Fruit fly (Drosophila melanogaster): Measurements from ENCODE around the gene CG13081.

DNA sequence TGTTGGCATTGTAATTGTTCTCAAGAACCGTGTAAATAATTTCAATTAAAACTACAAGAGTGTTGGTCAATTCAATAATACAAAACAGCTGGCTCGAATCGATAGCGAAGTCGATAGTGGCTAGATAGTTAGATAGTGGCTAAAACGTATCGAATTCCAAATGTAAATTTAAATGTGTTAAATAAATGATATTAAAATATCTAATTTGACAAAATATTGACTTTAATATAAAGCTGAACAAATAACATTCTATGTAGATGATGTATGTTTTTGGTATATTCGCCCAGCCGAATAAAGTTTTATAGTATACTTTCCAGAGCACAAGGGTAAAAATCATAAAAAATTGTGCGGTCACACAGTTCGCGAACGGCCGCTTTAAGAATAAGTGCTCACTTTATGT is 14.1 kb upstream of the CG13081 start, which contains the start of the genes Dpm1 and CG10137:
- TF ChIP-seq gl (tag; optimal IDR thresholded peaks at IDR 0.05): no peak
- TF ChIP-seq CG4496 (GFP tag; IDR thresholded peaks at IDR 0.05): no peak

Data from whole organism, pupa.